Worm (Caenorhabditis elegans): ENCODE data around the gene lys-7.

ce11 chrV:3451646-3452045 lies 30.8 kb downstream of the lys-7 start:
- TF ChIP-seq lin-32 (GFP tag; optimal IDR thresholded peaks at IDR 0.05) (no peak), nhr-28 (tag; optimal IDR thresholded peaks at IDR 0.05) (no peak), nhr-76 (tag; optimal IDR thresholded peaks at IDR 0.05) (no peak), blmp-1 (tag; optimal IDR thresholded peaks at IDR 0.05) (no peak), lin-13 (tag; optimal IDR thresholded peaks at IDR 0.05) (no peak), nhr-12 (tag; optimal IDR thresholded peaks at IDR 0.05) (no peak), sem-2 (GFP tag; optimal IDR thresholded peaks at IDR 0.05) (no peak), sptf-1 (tag; optimal IDR thresholded peaks at IDR 0.05) (no peak), mls-2 (tag; optimal IDR thresholded peaks at IDR 0.05) (no peak), flh-1 (GFP tag; optimal IDR thresholded peaks at IDR 0.05) (no peak)
